Worm (Caenorhabditis elegans) whole organism, young adult: Measurements from ENCODE around the gene fbxc-25.

Source experiments
- F39B2.1 ChIP-seq: fragments of 200-800 bp; sonication (Bioruptor generic); IDR thresholded peaks from 2 replicates; pipeline ENCODE4 v1.3.6; 2022; ENCODE audit warnings: missing genetic modification reagents, missing genetic modification characterization, missing compliant biosample characterization
- F55B11.4 ChIP-seq: sonication (generic microtip); optimal IDR thresholded peaks from 2 replicates; lab custom pipeline; 2016; ENCODE audit warnings: missing compliant biosample characterization, missing genetic modification characterization, borderline replicate concordance; ENCODE audit not compliant: insufficient read depth
- Y53F4B.3 ChIP-seq: fragments of 200-800 bp; sonication (Bioruptor generic); IDR thresholded peaks from 2 replicates; pipeline ENCODE4 v1.3.6; 2022; ENCODE audit warnings: missing genetic modification reagents, missing genetic modification characterization, missing compliant biosample characterization
- attf-5 ChIP-seq: fragments of 200-800 bp; sonication (Bioruptor generic); optimal IDR thresholded peaks from 2 replicates; lab custom pipeline; 2018; ENCODE audit warnings: mild to moderate bottlenecking, missing genetic modification characterization, missing compliant biosample characterization
- die-1 ChIP-seq: sonication (generic microtip); optimal IDR thresholded peaks from 2 replicates; lab custom pipeline; 2016; ENCODE audit warnings: missing genotype, mild to moderate bottlenecking, missing genetic modification characterization, missing compliant biosample characterization
- him-1 ChIP-seq: sonication (generic microtip); optimal IDR thresholded peaks from 2 replicates; lab custom pipeline; 2016; ENCODE audit warnings: missing genotype, missing genetic modification reagents, missing genetic modification characterization, missing compliant biosample characterization
- nfya-2 ChIP-seq: fragments of 200-800 bp; sonication (Bioruptor generic); IDR thresholded peaks from 2 replicates; pipeline ENCODE4 v1.3.6; 2022; ENCODE audit warnings: missing genetic modification reagents, missing genetic modification characterization, missing compliant biosample characterization
- unc-62 ChIP-seq: fragments of 150-350 bp; optimal IDR thresholded peaks from 2 replicates; lab custom pipeline; 2014; ENCODE audit warnings: missing biosample characterization, missing genetic modification reagents, missing genetic modification characterization
- ztf-3 ChIP-seq: fragments of 200-800 bp; sonication (Bioruptor generic); optimal IDR thresholded peaks from 2 replicates; lab custom pipeline; 2018; ENCODE audit warnings: mild to moderate bottlenecking, missing genetic modification characterization, missing compliant biosample characterization

DNA sequence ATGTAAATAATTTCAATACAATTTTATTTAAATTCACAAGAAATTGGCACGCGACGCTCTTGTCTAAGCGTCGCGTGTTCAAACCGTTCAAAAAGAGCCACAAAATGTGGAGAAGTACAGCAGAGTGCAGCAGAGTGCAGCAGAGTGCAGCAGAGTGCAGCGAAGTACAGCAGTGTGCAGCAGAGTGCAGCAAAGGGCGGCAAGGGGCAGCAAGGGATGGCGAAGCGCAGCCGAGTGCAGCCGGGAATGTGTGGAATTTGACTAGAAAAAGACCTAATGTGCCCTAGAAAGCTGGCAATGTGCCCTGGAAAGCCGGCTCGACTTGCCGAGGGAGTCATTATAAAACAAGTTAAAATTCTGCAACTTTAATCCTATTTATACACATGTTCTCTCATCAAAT lies 16.8 kb downstream of the fbxc-25 start, which contains the start of gene K09F6.6:
- TF ChIP-seq attf-5 (GFP tag; lab: Kevin White, UChicago) (no peak), nfya-2 (GFP tag; lab: Robert Waterston, UW) (no peak), Y53F4B.3 (no peak), him-1 (tag; lab: Kevin White, UChicago) (no peak), unc-62 (no peak), F39B2.1 (no peak), ztf-3 (GFP tag; lab: Kevin White, UChicago) (no peak), F55B11.4 (no peak), die-1 (tag; lab: Kevin White, UChicago) (no peak)
